Worm (Caenorhabditis elegans) whole organism, L4 larva: ENCODE measurements around the gene mtl-1.

ENCODE experiments used
- attf-4 ChIP-seq: sonication (generic microtip); optimal IDR thresholded peaks from 3 replicates; lab custom pipeline; 2017; ENCODE audit warnings: missing biosample characterization, missing genetic modification characterization
- ces-1 ChIP-seq: fragments of 150-350 bp; sonication (generic microtip); optimal IDR thresholded peaks from 4 replicates; lab custom pipeline; 2014; ENCODE audit warnings: missing biosample characterization, missing genetic modification reagents, missing genetic modification characterization
- lin-13 ChIP-seq: fragments of 150-350 bp; optimal IDR thresholded peaks from 2 replicates; lab custom pipeline; 2014; ENCODE audit warnings: missing biosample characterization, missing genetic modification reagents, missing genetic modification characterization
- nhr-77 ChIP-seq: fragments of 150-350 bp; optimal IDR thresholded peaks from 2 replicates; lab custom pipeline; 2014; ENCODE audit warnings: missing biosample characterization, missing genetic modification characterization
- ztf-11 ChIP-seq: fragments of 150-350 bp; optimal IDR thresholded peaks from 2 replicates; lab custom pipeline; 2014; ENCODE audit warnings: missing biosample characterization, missing genetic modification characterization
- ztf-7 ChIP-seq: fragments of 150-350 bp; optimal IDR thresholded peaks from 2 replicates; lab custom pipeline; 2014; ENCODE audit warnings: missing biosample characterization, missing genetic modification characterization

- TF ChIP-seq ztf-11 (tag; lab: Kevin White, UChicago) (no peak), nhr-77 (no peak), ces-1 (GFP tag; lab: Kevin White, UChicago) (no peak), attf-4 (tag; lab: Kevin White, UChicago) (no peak), ztf-7 (tag; lab: Kevin White, UChicago) (no peak), lin-13 (GFP tag; lab: Kevin White, UChicago) (no peak)
These were observed 32.1 kb downstream of the mtl-1 start for ce11 chrV:6659533-6659932.
